Fruit fly (Drosophila melanogaster) whole organism, embryonic: ENCODE results near the gene mora.

Experiments used
- Abd-B ChIP-seq: fragments of 200-800 bp; sonication (Bioruptor generic); optimal IDR thresholded peaks from 2 replicates; lab custom pipeline; 2018; ENCODE audit warnings: missing biosample characterization, mild to moderate bottlenecking, missing genetic modification characterization, moderate library complexity
- Atf3 ChIP-seq: fragments of 200-800 bp; sonication (Bioruptor generic); optimal IDR thresholded peaks from 3 replicates; lab custom pipeline; 2016; ENCODE audit warnings: missing biosample characterization, missing genetic modification characterization
- C15 ChIP-seq: fragments of 200-800 bp; sonication (Bioruptor generic); IDR thresholded peaks from 3 replicates; pipeline ENCODE4 v1.3.6; 2022; ENCODE audit warnings: missing biosample characterization, missing genetic modification characterization
- CG11560 ChIP-seq: fragments of 200-800 bp; sonication (Bioruptor generic); IDR thresholded peaks from 3 replicates; pipeline ENCODE4 v1.3.6; 2022; ENCODE audit warnings: missing biosample characterization, missing genetic modification characterization
- CG1233 ChIP-seq: fragments of 200-800 bp; sonication (Bioruptor generic); optimal IDR thresholded peaks from 4 replicates; lab custom pipeline; 2018; ENCODE audit warnings: missing biosample characterization, mild to moderate bottlenecking, missing genetic modification characterization
- CG12659 ChIP-seq: fragments of 200-800 bp; sonication (Bioruptor generic); optimal IDR thresholded peaks from 3 replicates; lab custom pipeline; 2017; ENCODE audit warnings: mild to moderate bottlenecking, missing biosample characterization, missing genetic modification reagents, missing genetic modification characterization
- CG13123 ChIP-seq: fragments of 200-800 bp; sonication (Bioruptor generic); optimal IDR thresholded peaks from 2 replicates; lab custom pipeline; 2016; ENCODE audit warnings: missing biosample characterization, missing genetic modification characterization
- CG14860 ChIP-seq: fragments of 200-800 bp; sonication (Bioruptor generic); IDR thresholded peaks from 3 replicates; pipeline ENCODE4 v1.3.6; 2022; ENCODE audit warnings: missing biosample characterization, missing genetic modification characterization; ENCODE audit not compliant: partially characterized antibody
- CG15696 ChIP-seq: fragments of 200-800 bp; sonication (Bioruptor generic); optimal IDR thresholded peaks from 2 replicates; lab custom pipeline; 2019; ENCODE audit warnings: missing biosample characterization, mild to moderate bottlenecking, missing genetic modification characterization, moderate library complexity
- CG16863 ChIP-seq: fragments of 200-800 bp; sonication (Bioruptor generic); optimal IDR thresholded peaks from 3 replicates; lab custom pipeline; 2016; ENCODE audit warnings: missing biosample characterization, missing genetic modification characterization
- CG17612 ChIP-seq: fragments of 200-800 bp; sonication (Bioruptor generic); IDR thresholded peaks from 2 replicates; pipeline ENCODE4 v1.3.6; 2022; ENCODE audit warnings: missing biosample characterization, missing genetic modification characterization
- CG31224 ChIP-seq: fragments of 200-800 bp; sonication (Bioruptor generic); IDR thresholded peaks from 2 replicates; pipeline ENCODE4 v1.3.6; 2022; ENCODE audit warnings: missing biosample characterization, missing genetic modification characterization
- CG3281 ChIP-seq: fragments of 200-800 bp; sonication (Bioruptor generic); optimal IDR thresholded peaks from 3 replicates; lab custom pipeline; 2017; ENCODE audit warnings: missing biosample characterization, mild to moderate bottlenecking, missing genetic modification characterization
- CG33557 ChIP-seq: fragments of 200-800 bp; sonication (Bioruptor generic); optimal IDR thresholded peaks from 2 replicates; lab custom pipeline; 2019; ENCODE audit warnings: missing biosample characterization, mild to moderate bottlenecking, missing genetic modification characterization, moderate library complexity
- CG34224 ChIP-seq: fragments of 200-800 bp; sonication (Bioruptor generic); IDR thresholded peaks from 3 replicates; pipeline ENCODE4 v1.3.6; 2022; ENCODE audit warnings: missing biosample characterization, missing genetic modification characterization; ENCODE audit not compliant: partially characterized antibody
- CG34422 ChIP-seq: fragments of 200-800 bp; sonication (Bioruptor generic); IDR thresholded peaks from 3 replicates; pipeline ENCODE4 v1.3.6; 2022; ENCODE audit warnings: missing biosample characterization, missing genetic modification characterization
- CG6254 ChIP-seq: fragments of 200-800 bp; sonication (Bioruptor generic); optimal IDR thresholded peaks from 3 replicates; lab custom pipeline; 2017; ENCODE audit warnings: mild to moderate bottlenecking, missing biosample characterization, missing genetic modification reagents, missing genetic modification characterization
- CG6272 ChIP-seq: fragments of 200-800 bp; sonication (Bioruptor generic); IDR thresholded peaks from 2 replicates; pipeline ENCODE4 v1.3.6; 2022; ENCODE audit warnings: missing biosample characterization, missing genetic modification characterization
- CG7372 ChIP-seq: fragments of 200-800 bp; sonication (Bioruptor generic); IDR thresholded peaks from 2 replicates; pipeline ENCODE4 v1.3.6; 2022; ENCODE audit warnings: missing biosample characterization, missing genetic modification characterization
- CG7556 ChIP-seq: fragments of 200-800 bp; sonication (Bioruptor generic); optimal IDR thresholded peaks from 2 replicates; lab custom pipeline; 2017; ENCODE audit warnings: missing biosample characterization, mild to moderate bottlenecking, missing genetic modification characterization
- CG8765 ChIP-seq: fragments of 200-800 bp; sonication (Bioruptor generic); IDR thresholded peaks from 2 replicates; pipeline ENCODE4 v1.3.6; 2022; ENCODE audit warnings: missing biosample characterization, missing genetic modification characterization
- Doc2 ChIP-seq: fragments of 200-800 bp; sonication (Bioruptor generic); IDR thresholded peaks from 2 replicates; pipeline ENCODE4 v1.3.6; 2022; ENCODE audit warnings: missing biosample characterization, missing genetic modification characterization
- Dref ChIP-seq: fragments of 200-800 bp; sonication (Bioruptor generic); IDR thresholded peaks from 2 replicates; pipeline ENCODE4 v1.3.6; 2022; ENCODE audit warnings: missing biosample characterization, missing genetic modification characterization
- Fer2 ChIP-seq: fragments of 200-800 bp; sonication (Bioruptor generic); optimal IDR thresholded peaks from 2 replicates; lab custom pipeline; 2018; ENCODE audit warnings: missing biosample characterization, mild to moderate bottlenecking, missing genetic modification characterization, moderate library complexity
- Fer3 ChIP-seq: fragments of 200-800 bp; sonication (Bioruptor generic); optimal IDR thresholded peaks from 2 replicates; lab custom pipeline; 2018; ENCODE audit warnings: missing biosample characterization, mild to moderate bottlenecking, missing genetic modification characterization, moderate library complexity
- HmgD ChIP-seq: fragments of 200-800 bp; sonication (Bioruptor generic); optimal IDR thresholded peaks from 3 replicates; lab custom pipeline; 2016; ENCODE audit warnings: missing biosample characterization, missing genetic modification characterization
- Jarid2 ChIP-seq: fragments of 200-800 bp; sonication (Bioruptor generic); optimal IDR thresholded peaks from 3 replicates; lab custom pipeline; 2017; ENCODE audit warnings: mild to moderate bottlenecking, missing biosample characterization, missing genetic modification reagents, missing genetic modification characterization
- Meics ChIP-seq: fragments of 200-800 bp; sonication (Bioruptor generic); optimal IDR thresholded peaks from 2 replicates; lab custom pipeline; 2017; ENCODE audit warnings: missing biosample characterization, mild to moderate bottlenecking, missing genetic modification characterization
- NK7.1 ChIP-seq: fragments of 200-800 bp; sonication (Bioruptor generic); optimal IDR thresholded peaks from 3 replicates; lab custom pipeline; 2016; ENCODE audit warnings: missing biosample characterization, missing genetic modification characterization
- Sry-δ ChIP-seq: fragments of 200-800 bp; sonication (Bioruptor generic); optimal IDR thresholded peaks from 2 replicates; lab custom pipeline; 2016; ENCODE audit warnings: missing biosample characterization, missing genetic modification characterization
- ara ChIP-seq: fragments of 200-800 bp; sonication (Bioruptor generic); IDR thresholded peaks from 2 replicates; pipeline ENCODE4 v1.3.6; 2022; ENCODE audit warnings: missing biosample characterization, missing genetic modification characterization
- ato ChIP-seq: fragments of 200-800 bp; sonication (Bioruptor generic); IDR thresholded peaks from 2 replicates; pipeline ENCODE4 v1.3.6; 2022; ENCODE audit warnings: missing biosample characterization, missing genetic modification characterization; ENCODE audit not compliant: partially characterized antibody
- corto ChIP-seq: fragments of 200-800 bp; sonication (Bioruptor generic); optimal IDR thresholded peaks from 2 replicates; lab custom pipeline; 2016; ENCODE audit warnings: missing biosample characterization, mild to moderate bottlenecking, missing genetic modification characterization, moderate library complexity
- croc ChIP-seq: fragments of 200-800 bp; sonication (Bioruptor generic); conservative IDR thresholded peaks from 3 replicates; pipeline ENCODE4 v1.3.6; 2022; ENCODE audit warnings: missing biosample characterization, missing genetic modification characterization
- da ChIP-seq: fragments of 200-800 bp; sonication (Bioruptor generic); optimal IDR thresholded peaks from 2 replicates; lab custom pipeline; 2016; ENCODE audit warnings: missing biosample characterization, missing genetic modification characterization
- dpn ChIP-seq, 2 experiments: fragments of 200-800 bp; sonication (Bioruptor generic); optimal IDR thresholded peaks; 3 replicates each; lab custom pipeline; 2016; ENCODE audit warnings: missing biosample characterization in 2 of 2, missing genetic modification characterization in 2 of 2
- fd3F ChIP-seq: fragments of 200-800 bp; sonication (Bioruptor generic); optimal IDR thresholded peaks from 2 replicates; lab custom pipeline; 2018; ENCODE audit warnings: missing biosample characterization, mild to moderate bottlenecking, missing genetic modification characterization, moderate library complexity
- jumu ChIP-seq: fragments of 200-800 bp; sonication (Bioruptor generic); optimal IDR thresholded peaks from 3 replicates; lab custom pipeline; 2016; ENCODE audit warnings: missing biosample characterization, missing genetic modification characterization
- lmd ChIP-seq: fragments of 200-800 bp; sonication (Bioruptor generic); IDR thresholded peaks from 2 replicates; pipeline ENCODE4 v1.3.6; 2022; ENCODE audit warnings: missing biosample characterization, missing genetic modification characterization
- lov ChIP-seq, 2 experiments: fragments of 200-800 bp in 1 of 2; fragments of >200 bp in 1 of 2; sonication (Bioruptor generic) in 1 of 2; IDR thresholded peaks in 1 of 2; optimal IDR thresholded peaks in 1 of 2; 2 replicates in 1 of 2; 3 replicates in 1 of 2; pipeline versions ENCODE4 v1.3.6 to Lab custom; 2017 to 2022; ENCODE audit warnings: missing biosample characterization in 1 of 2, missing genetic modification characterization in 1 of 2
- pan ChIP-seq, 4 experiments: fragments of >200 bp in 3 of 4; fragments of 200-800 bp in 1 of 4; sonication (Bioruptor generic) in 1 of 4; optimal IDR thresholded peaks in 3 of 4; IDR thresholded peaks in 1 of 4; 2 replicates each; pipeline versions ENCODE4 v1.3.6 to Lab custom; 2017 to 2022; ENCODE audit warnings: missing biosample characterization in 2 of 4, missing genetic modification characterization in 2 of 4, mixed read lengths in 1 of 4
- peb ChIP-seq: fragments of 200-800 bp; sonication (Bioruptor generic); IDR thresholded peaks from 2 replicates; pipeline ENCODE4 v1.3.6; 2022; ENCODE audit warnings: missing biosample characterization, missing genetic modification characterization
- pho ChIP-seq: fragments of 200-800 bp; sonication (Bioruptor generic); optimal IDR thresholded peaks from 2 replicates; lab custom pipeline; 2016; ENCODE audit warnings: missing biosample characterization, missing genetic modification characterization
- pita ChIP-seq: fragments of 200-800 bp; sonication (Bioruptor generic); optimal IDR thresholded peaks from 2 replicates; lab custom pipeline; 2017; ENCODE audit warnings: missing biosample characterization, mild to moderate bottlenecking, missing genetic modification characterization
- rib ChIP-seq: fragments of 200-800 bp; sonication (Bioruptor generic); IDR thresholded peaks from 2 replicates; pipeline ENCODE4 v1.3.6; 2022; ENCODE audit warnings: missing biosample characterization, missing genetic modification characterization
- sd ChIP-seq: fragments of 200-800 bp; sonication (Bioruptor generic); optimal IDR thresholded peaks from 3 replicates; lab custom pipeline; 2018; ENCODE audit warnings: missing biosample characterization, mild to moderate bottlenecking, missing genetic modification characterization, moderate library complexity
- slou ChIP-seq: fragments of 200-800 bp; sonication (Bioruptor generic); optimal IDR thresholded peaks from 3 replicates; lab custom pipeline; 2016; ENCODE audit warnings: missing biosample characterization, missing genetic modification characterization
- tin ChIP-seq: fragments of 200-800 bp; sonication (Bioruptor generic); optimal IDR thresholded peaks from 3 replicates; lab custom pipeline; 2016; ENCODE audit warnings: missing biosample characterization, missing genetic modification characterization
- tio ChIP-seq: fragments of 200-800 bp; sonication (Bioruptor generic); optimal IDR thresholded peaks from 2 replicates; lab custom pipeline; 2017; ENCODE audit warnings: missing biosample characterization, missing genetic modification characterization, inconsistent platforms

Gene mora

dm6 chr3R:24193373-24193879 is 7.3 kb downstream of the mora start, which contains the start of the genes SMC6 and CG6204 (continued):
- TF ChIP-seq CG34422 (GFP tag; lab: Robert Waterston, UW) (peak; percentile 95), sd (tag; lab: Kevin White, UChicago) (peak; percentile 92), Jarid2 (no peak), CG33557 (GFP tag; lab: Kevin White, UChicago) (peak; percentile 87), CG3281 (GFP tag; lab: Kevin White, UChicago) (peak; percentile 95), CG31224 (GFP tag; lab: Robert Waterston, UW) (peak; percentile 89), CG6272 (peak; percentile 94), Doc2 (peak; percentile 89), Abd-B (GFP tag; lab: Kevin White, UChicago) (peak; percentile 97), NK7.1 (GFP tag; lab: Kevin White, UChicago) (peak; percentile 80), HmgD (GFP tag; lab: Kevin White, UChicago) (peak; percentile 39), CG13123 (GFP tag; lab: Kevin White, UChicago) (peak; percentile 71), pan (optimal IDR thresholded peaks at IDR 0.05; lab: Kevin White, UChicago) (no peak), pan (GFP tag; optimal IDR thresholded peaks at IDR 0.05 in 1 of 2, IDR thresholded peaks at IDR 0.05 in 1 of 2) (peak in 1 of 2 experiments; percentile 96), CG11560 (tag; lab: Robert Waterston, UW) (peak; percentile 86), da (peak; percentile 59), C15 (GFP tag; lab: Robert Waterston, UW) (peak; percentile 81), CG6254 (GFP tag; lab: Kevin White, UChicago) (peak; percentile 80), lov (optimal IDR thresholded peaks at IDR 0.05; lab: Kevin White, UChicago) (no peak), lov (GFP tag; IDR thresholded peaks at IDR 0.05; lab: Robert Waterston, UW) (peak; percentile 89), CG17612 (peak; percentile 75), CG7372 (GFP tag; lab: Robert Waterston, UW) (peak; percentile 92), CG1233 (GFP tag; lab: Kevin White, UChicago) (peak; percentile 90), tio (GFP tag; lab: Kevin White, UChicago) (peak; percentile 92), CG15696 (tag; lab: Kevin White, UChicago) (peak; percentile 95), Fer2 (tag; lab: Kevin White, UChicago) (peak; percentile 93), Atf3 (GFP tag; lab: Kevin White, UChicago) (peak; percentile 44), CG34224 (GFP tag; lab: Robert Waterston, UW) (0 out of 3 replicates have a peak, but pooled peaks have one; percentile 23), lmd (peak; percentile 97), jumu (GFP tag; lab: Kevin White, UChicago) (peak; percentile 82), Sry-δ (GFP tag; lab: Kevin White, UChicago) (peak; percentile 84), Dref (GFP tag; lab: Robert Waterston, UW) (peak; percentile 67), pita (no peak), croc (GFP tag; lab: Robert Waterston, UW) (peak; percentile 85), fd3F (GFP tag; lab: Kevin White, UChicago) (peak; percentile 96), Fer3 (tag; lab: Kevin White, UChicago) (peak; percentile 97), peb (GFP tag; lab: Robert Waterston, UW) (peak; percentile 81), CG16863 (peak; percentile 74), ara (GFP tag; lab: Robert Waterston, UW) (peak; percentile 93), CG7556 (peak; percentile 93), pho (GFP tag; lab: Kevin White, UChicago) (peak; percentile 89), tin (GFP tag; lab: Kevin White, UChicago) (peak; percentile 91), slou (GFP tag; lab: Kevin White, UChicago) (peak; percentile 86), corto (GFP tag; lab: Kevin White, UChicago) (peak; percentile 56), CG12659 (GFP tag; lab: Kevin White, UChicago) (peak; percentile 96), rib (GFP tag; lab: Robert Waterston, UW) (peak; percentile 90), ato (no peak), CG8765 (GFP tag; lab: Robert Waterston, UW) (peak; percentile 82), Meics (GFP tag; lab: Kevin White, UChicago) (peak; percentile 94), dpn (GFP tag; optimal IDR thresholded peaks at IDR 0.05; lab: Kevin White, UChicago) (peak; percentile 89 to 94), CG14860 (no peak)
